Fruit fly (Drosophila melanogaster) Kc167 (cell line): ENCODE measurements around the gene CG11629.

Experiments used
- Myc ChIP-seq: fragments of >200 bp; optimal IDR thresholded peaks from 2 replicates; lab custom pipeline; 2017; ENCODE audit warnings: missing external identifiers
- Sin3A ChIP-seq: fragments of >200 bp; optimal IDR thresholded peaks from 2 replicates; lab custom pipeline; 2018; ENCODE audit warnings: missing external identifiers
- h ChIP-seq: fragments of >200 bp; optimal IDR thresholded peaks from 3 replicates; lab custom pipeline; 2018; ENCODE audit warnings: missing external identifiers
- psq ChIP-seq: fragments of >200 bp; optimal IDR thresholded peaks from 2 replicates; lab custom pipeline; 2017; ENCODE audit warnings: missing external identifiers
- ttk ChIP-seq: sonication (Bioruptor generic); optimal IDR thresholded peaks from 2 replicates; lab custom pipeline; 2017; ENCODE audit warnings: missing external identifiers

dm6 chr2L:21851454-21851853 is 46.6 kb downstream of the CG11629 start:
- no peak for TF ChIP-seq psq (lab: Kevin White, UChicago)
- TF ChIP-seq ttk (lab: Kevin White, UChicago): no peak
- no peak for TF ChIP-seq Myc (lab: Kevin White, UChicago)
- no peak for TF ChIP-seq Sin3A
- no peak for TF ChIP-seq h (lab: Kevin White, UChicago)
